Fruit fly (Drosophila melanogaster) whole organism, adult: ENCODE data around the gene ZnT86D.

ENCODE experiments used
- CG11617 ChIP-seq: fragments of 200-800 bp; sonication (Bioruptor generic); optimal IDR thresholded peaks from 2 replicates; lab custom pipeline; 2017; ENCODE audit warnings: mild to moderate bottlenecking, missing biosample characterization, missing genetic modification reagents, missing genetic modification characterization
- CG12768 ChIP-seq: fragments of 200-800 bp; sonication (Bioruptor generic); optimal IDR thresholded peaks from 2 replicates; lab custom pipeline; 2017; ENCODE audit warnings: missing biosample characterization, missing genetic modification characterization, mild to moderate bottlenecking, moderate library complexity, missing genetic modification reagents
- CG14711 ChIP-seq: fragments of 200-800 bp; sonication (Bioruptor generic); optimal IDR thresholded peaks from 2 replicates; lab custom pipeline; 2018; ENCODE audit warnings: missing biosample characterization, mild to moderate bottlenecking, missing genetic modification characterization, moderate library complexity
- CG1620 ChIP-seq: fragments of 200-800 bp; sonication (Bioruptor generic); optimal IDR thresholded peaks from 2 replicates; lab custom pipeline; 2016; ENCODE audit warnings: missing biosample characterization, missing genetic modification characterization
- CG33017 ChIP-seq: fragments of 200-800 bp; sonication (Bioruptor generic); optimal IDR thresholded peaks from 2 replicates; lab custom pipeline; 2018; ENCODE audit warnings: missing biosample characterization, mild to moderate bottlenecking, missing genetic modification characterization, moderate library complexity
- CG5204 ChIP-seq: fragments of 200-800 bp; sonication (Bioruptor generic); optimal IDR thresholded peaks from 2 replicates; lab custom pipeline; 2016; ENCODE audit warnings: missing biosample characterization, missing genetic modification characterization
- CG7045 ChIP-seq: fragments of 200-800 bp; sonication (Bioruptor generic); optimal IDR thresholded peaks from 2 replicates; lab custom pipeline; 2017; ENCODE audit warnings: missing biosample characterization, mild to moderate bottlenecking, missing genetic modification characterization
- CG7101 ChIP-seq: fragments of 200-800 bp; sonication (Bioruptor generic); optimal IDR thresholded peaks from 2 replicates; lab custom pipeline; 2018; ENCODE audit warnings: missing biosample characterization, mild to moderate bottlenecking, missing genetic modification characterization, moderate library complexity
- Clk ChIP-seq: fragments of 200-800 bp; sonication (Bioruptor generic); optimal IDR thresholded peaks from 2 replicates; lab custom pipeline; 2017; ENCODE audit warnings: missing biosample characterization, missing genetic modification characterization
- Crg-1 ChIP-seq: fragments of 200-800 bp; sonication (Bioruptor generic); optimal IDR thresholded peaks from 2 replicates; lab custom pipeline; 2016; ENCODE audit warnings: missing biosample characterization, missing genetic modification characterization
- Hr96 ChIP-seq: fragments of 200-800 bp; sonication (Bioruptor generic); optimal IDR thresholded peaks from 2 replicates; lab custom pipeline; 2016; ENCODE audit warnings: missing biosample characterization, missing genetic modification characterization
- Mnt ChIP-seq: fragments of 200-800 bp; sonication (Bioruptor generic); optimal IDR thresholded peaks from 2 replicates; lab custom pipeline; 2016; ENCODE audit warnings: missing biosample characterization, mild to moderate bottlenecking, missing genetic modification characterization
- bab1 ChIP-seq: fragments of 200-800 bp; sonication (Bioruptor generic); optimal IDR thresholded peaks from 3 replicates; lab custom pipeline; 2019; ENCODE audit warnings: missing biosample characterization, mild to moderate bottlenecking, missing genetic modification characterization, moderate library complexity
- cic ChIP-seq: fragments of 200-800 bp; sonication (Bioruptor generic); optimal IDR thresholded peaks from 2 replicates; lab custom pipeline; 2017; ENCODE audit warnings: missing biosample characterization, mild to moderate bottlenecking, missing genetic modification characterization, moderate library complexity
- cnc ChIP-seq, 2 experiments: fragments of >200 bp; optimal IDR thresholded peaks; 2 replicates each; lab custom pipeline; 2017
- kay ChIP-seq: fragments of 200-800 bp; sonication (Bioruptor generic); peaks from one replicate; lab custom pipeline; 2016; ENCODE audit warnings: missing biosample characterization, missing genetic modification characterization, borderline replicate concordance
- ovo ChIP-seq: fragments of 200-800 bp; sonication (Bioruptor generic); optimal IDR thresholded peaks from 2 replicates; lab custom pipeline; 2016; ENCODE audit warnings: missing biosample characterization, missing genetic modification characterization
- pad ChIP-seq: fragments of 200-800 bp; sonication (Bioruptor generic); optimal IDR thresholded peaks from 3 replicates; lab custom pipeline; 2017; ENCODE audit warnings: missing biosample characterization, missing genetic modification characterization, mild to moderate bottlenecking, moderate library complexity, missing genetic modification reagents
- tj ChIP-seq: fragments of 200-800 bp; sonication (Bioruptor generic); optimal IDR thresholded peaks from 3 replicates; lab custom pipeline; 2017; ENCODE audit warnings: missing biosample characterization, mild to moderate bottlenecking, missing genetic modification characterization, moderate library complexity
- toe ChIP-seq: fragments of 200-800 bp; sonication (Bioruptor generic); optimal IDR thresholded peaks from 2 replicates; lab custom pipeline; 2016; ENCODE audit warnings: missing biosample characterization, missing genetic modification characterization

The ZnT86D gene

DNA sequence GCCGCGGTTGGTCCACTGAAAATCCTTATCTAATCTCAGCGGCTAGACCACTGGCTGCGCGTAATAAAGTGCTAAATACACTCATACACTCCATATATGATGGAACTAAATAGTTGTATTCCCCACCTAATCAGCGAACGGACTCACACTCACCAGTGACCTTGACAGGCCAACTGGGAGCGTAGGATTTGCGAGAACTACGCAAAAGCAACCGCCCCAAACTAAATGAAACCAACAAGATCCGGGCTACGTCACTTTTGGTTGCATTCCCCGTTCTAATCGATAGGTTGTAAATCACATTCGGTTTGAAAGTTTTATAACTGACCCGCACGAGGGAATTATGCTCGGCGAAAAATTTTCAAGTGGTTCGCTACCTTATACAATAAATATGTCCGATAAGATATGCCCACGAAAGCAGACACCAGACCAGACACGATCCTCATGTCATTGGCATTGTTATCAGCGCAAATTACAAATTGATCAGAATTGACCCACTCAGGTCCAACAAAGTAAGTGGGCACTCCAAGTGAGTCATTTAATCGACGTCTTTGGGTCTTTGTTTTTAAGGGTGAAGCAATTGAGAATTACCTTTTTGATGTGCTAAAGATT lies 15.0 kb downstream of the ZnT86D start:
- TF ChIP-seq tj (no peak), CG1620 (GFP tag; lab: Kevin White, UChicago) (no peak), Hr96 (GFP tag; lab: Kevin White, UChicago) (no peak), CG7045 (GFP tag; lab: Kevin White, UChicago) (peak; percentile 0), bab1 (GFP tag; lab: Kevin White, UChicago) (no peak), CG33017 (tag; lab: Kevin White, UChicago) (peak; percentile 23), CG12768 (GFP tag; lab: Kevin White, UChicago) (no peak), Clk (GFP tag; lab: Kevin White, UChicago) (no peak), cic (GFP tag; lab: Kevin White, UChicago) (peak; percentile 77), Crg-1 (GFP tag; lab: Kevin White, UChicago) (no peak), CG11617 (no peak), kay (peak; percentile 66)

DNA sequence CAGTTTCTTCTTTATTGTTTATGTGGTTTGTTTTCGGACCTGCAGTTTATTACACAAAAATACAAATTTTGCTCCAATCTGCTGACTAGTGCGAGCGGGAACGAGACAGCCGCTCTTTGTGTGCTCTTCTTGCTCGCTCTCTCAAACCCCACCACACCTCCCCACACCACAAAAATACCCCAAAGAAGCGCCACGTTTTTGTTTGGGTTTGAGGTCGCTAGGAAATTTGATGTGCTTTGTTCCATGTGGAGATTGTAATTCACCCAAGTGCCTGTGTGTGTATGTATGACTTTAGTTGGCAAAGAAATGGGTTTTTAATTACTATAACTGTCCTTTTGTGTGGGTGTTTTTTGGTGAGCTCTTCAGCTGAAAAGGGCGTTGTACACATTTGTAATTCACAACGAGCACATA lies 16.3 kb downstream of the ZnT86D start:
- TF ChIP-seq Hr96 (GFP tag; lab: Kevin White, UChicago), result no peak
- TF ChIP-seq tj, result peak; percentile 81
- no peak for TF ChIP-seq CG7101 (tag; lab: Kevin White, UChicago)
- TF ChIP-seq CG14711 (tag; lab: Kevin White, UChicago), result no peak
- peak; percentile 68 for TF ChIP-seq kay
- no peak for TF ChIP-seq CG1620 (GFP tag; lab: Kevin White, UChicago)
- peak; percentile 50 for TF ChIP-seq pad
- no peak for TF ChIP-seq CG11617
- peak; percentile 9 for TF ChIP-seq CG7045 (GFP tag; lab: Kevin White, UChicago)
- no peak for TF ChIP-seq CG33017 (tag; lab: Kevin White, UChicago)
- peak; percentile 95 for TF ChIP-seq Mnt (GFP tag; lab: Kevin White, UChicago)
- no peak for TF ChIP-seq Crg-1 (GFP tag; lab: Kevin White, UChicago)
- TF ChIP-seq cnc (optimal IDR thresholded peaks at IDR 0.05; lab: Kevin White, UChicago), result no peak
- no peak for TF ChIP-seq Clk (GFP tag; lab: Kevin White, UChicago)
- peak; percentile 92 for TF ChIP-seq cic (GFP tag; lab: Kevin White, UChicago)
- peak; percentile 55 for TF ChIP-seq bab1 (GFP tag; lab: Kevin White, UChicago)

DNA sequence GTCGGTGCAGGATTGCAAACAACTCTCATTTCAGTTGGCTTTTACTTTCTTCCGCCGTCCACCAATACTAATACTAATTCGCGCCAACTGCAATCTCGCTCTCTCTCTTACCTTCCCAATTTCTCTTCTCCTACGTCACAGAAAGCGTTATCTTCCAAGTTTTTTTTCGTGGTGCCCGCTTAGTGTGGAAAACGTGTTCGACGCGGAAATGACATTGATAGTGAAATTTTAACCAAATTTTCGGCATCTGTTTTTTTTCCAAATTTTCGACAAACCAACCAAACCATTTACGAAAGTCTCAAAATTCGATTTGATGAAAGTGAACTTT lies 17.0 kb downstream of the ZnT86D start, which contains the start of gene cu:
TSS of gene cu (plus strand) at position 204 of the 328 bp plus-strand sequence.
- TF ChIP-seq Mnt (GFP tag; lab: Kevin White, UChicago), result peak; percentile 83
- TF ChIP-seq ovo, result no peak

DNA sequence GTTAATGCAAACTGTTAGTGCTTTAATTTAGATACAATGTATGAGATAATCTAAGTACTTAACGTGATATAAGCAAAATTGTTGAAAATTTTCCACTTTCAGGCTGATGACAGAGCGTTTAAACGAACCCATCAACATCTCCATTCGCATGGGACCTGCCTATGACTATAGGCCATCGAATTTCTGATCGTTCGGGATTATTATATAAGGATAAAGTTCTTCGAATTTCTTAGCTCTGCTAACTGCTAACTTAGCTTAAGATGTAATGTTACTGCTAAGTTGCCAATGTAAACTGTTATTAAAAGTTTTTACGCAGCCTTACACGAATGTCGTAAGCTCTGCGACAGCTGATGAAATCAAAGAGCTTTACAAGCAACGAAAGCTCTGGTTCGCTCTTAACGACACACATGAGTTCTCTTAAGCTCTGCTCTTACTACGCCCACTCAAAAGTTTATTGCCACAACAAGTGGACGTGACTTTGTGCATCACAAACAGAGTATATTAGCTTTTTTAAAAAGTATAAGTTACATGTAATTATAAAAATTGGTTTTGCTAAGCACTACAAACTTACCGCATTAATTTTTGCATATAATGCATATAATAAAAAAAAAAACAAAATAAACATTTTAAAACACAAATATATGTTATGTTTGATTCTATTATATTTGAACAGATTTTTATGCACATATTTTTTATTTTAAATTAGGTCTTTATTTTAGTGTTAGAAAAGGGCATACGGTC lies 17.5 kb downstream of the ZnT86D start:
- TF ChIP-seq toe (GFP tag; lab: Kevin White, UChicago) (peak; percentile 83), CG11617 (peak; percentile 98), CG7045 (GFP tag; lab: Kevin White, UChicago) (peak; percentile 100), CG33017 (tag; lab: Kevin White, UChicago) (peak; percentile 97), Clk (GFP tag; lab: Kevin White, UChicago) (peak; percentile 98), cic (GFP tag; lab: Kevin White, UChicago) (peak; percentile 98), CG14711 (tag; lab: Kevin White, UChicago) (peak; percentile 96), CG7101 (tag; lab: Kevin White, UChicago) (peak; percentile 98), Mnt (GFP tag; lab: Kevin White, UChicago) (no peak), bab1 (GFP tag; lab: Kevin White, UChicago) (peak; percentile 95), tj (peak; percentile 89), kay (peak; percentile 96), CG12768 (GFP tag; lab: Kevin White, UChicago) (peak; percentile 99), CG1620 (GFP tag; lab: Kevin White, UChicago) (peak; percentile 84), Hr96 (GFP tag; lab: Kevin White, UChicago) (peak; percentile 89), Crg-1 (GFP tag; lab: Kevin White, UChicago) (peak; percentile 80), pad (peak; percentile 93), CG5204 (GFP tag; lab: Kevin White, UChicago) (peak; percentile 94), ovo (peak; percentile 88), cnc (optimal IDR thresholded peaks at IDR 0.05; lab: Kevin White, UChicago) (no peak)

DNA sequence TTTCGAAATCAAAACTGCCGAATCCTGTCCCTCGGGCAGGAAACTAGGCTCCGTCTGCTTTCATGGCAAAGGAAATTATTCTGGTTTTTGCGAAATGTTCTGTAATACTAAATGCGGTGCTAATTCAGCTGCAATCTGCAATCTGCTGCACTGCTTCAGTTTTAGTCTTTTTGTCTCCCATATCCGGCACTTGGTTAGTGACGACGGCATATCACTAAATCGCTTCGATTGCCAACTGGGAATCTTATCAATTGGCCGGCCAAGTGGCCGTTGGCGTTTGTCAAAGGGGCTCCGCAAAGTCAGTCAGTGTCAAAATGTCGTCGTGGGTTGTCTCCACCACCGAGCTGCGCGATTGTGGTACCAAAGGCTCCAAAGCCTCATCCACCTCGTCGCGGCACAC lies 18.5 kb downstream of the ZnT86D start, which contains the start of gene CG18577:
TSS of gene CG18577 (plus strand) at position 301 of the 400 bp plus-strand sequence.
- no peak for TF ChIP-seq Mnt (GFP tag; lab: Kevin White, UChicago)
- peak; percentile 80 for TF ChIP-seq cic (GFP tag; lab: Kevin White, UChicago)

DNA sequence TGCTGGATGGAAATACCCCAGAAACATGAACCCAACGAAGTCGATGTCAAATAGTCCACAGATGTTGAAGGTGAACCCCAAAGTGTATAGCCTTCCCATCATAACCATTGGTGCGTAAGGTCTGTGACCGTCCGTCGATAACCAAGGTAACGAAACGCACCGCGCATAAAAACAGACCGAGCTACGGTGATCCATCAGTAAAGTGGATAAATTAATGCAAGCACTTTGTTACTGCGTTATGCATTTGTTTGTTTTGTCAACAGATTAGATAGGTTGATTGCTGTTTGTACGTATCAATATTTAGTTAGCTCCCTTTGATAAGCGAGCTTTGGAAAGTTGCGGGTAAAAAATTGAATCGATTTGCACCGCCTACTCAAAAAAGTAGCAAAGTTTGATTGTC lies 36.0 kb downstream of the ZnT86D start:
- peak; percentile 66 for TF ChIP-seq CG12768 (GFP tag; lab: Kevin White, UChicago)
- peak; percentile 60 for TF ChIP-seq cic (GFP tag; lab: Kevin White, UChicago)
- no peak for TF ChIP-seq pad
- peak; percentile 59 for TF ChIP-seq kay
- TF ChIP-seq Hr96 (GFP tag; lab: Kevin White, UChicago), result no peak
- TF ChIP-seq CG33017 (tag; lab: Kevin White, UChicago), result peak; percentile 33
- peak; percentile 36 for TF ChIP-seq CG14711 (tag; lab: Kevin White, UChicago)
- peak; percentile 53 for TF ChIP-seq CG7101 (tag; lab: Kevin White, UChicago)
- peak; percentile 2 for TF ChIP-seq Mnt (GFP tag; lab: Kevin White, UChicago)
- no peak for TF ChIP-seq ovo
- TF ChIP-seq CG7045 (GFP tag; lab: Kevin White, UChicago), result peak; percentile 49
- no peak for TF ChIP-seq toe (GFP tag; lab: Kevin White, UChicago)
- TF ChIP-seq CG1620 (GFP tag; lab: Kevin White, UChicago), result no peak
- no peak for TF ChIP-seq Crg-1 (GFP tag; lab: Kevin White, UChicago)
- TF ChIP-seq CG11617, result peak; percentile 9
- peak; percentile 12 for TF ChIP-seq CG5204 (GFP tag; lab: Kevin White, UChicago)
- no peak for TF ChIP-seq bab1 (GFP tag; lab: Kevin White, UChicago)
- no peak for TF ChIP-seq cnc (optimal IDR thresholded peaks at IDR 0.05; lab: Kevin White, UChicago)
- no peak for TF ChIP-seq Clk (GFP tag; lab: Kevin White, UChicago)
- TF ChIP-seq tj, result no peak
